Worm (Caenorhabditis elegans) whole organism, L3 larva: ENCODE results near the gene srg-4.

Experiments
- R02D3.7 ChIP-seq: fragments of 150-350 bp; optimal IDR thresholded peaks from 2 replicates; lab custom pipeline; 2014; ENCODE audit warnings: missing biosample characterization, missing genetic modification characterization
- aly-2 ChIP-seq: fragments of 150-350 bp; optimal IDR thresholded peaks from 2 replicates; lab custom pipeline; 2014; ENCODE audit warnings: missing biosample characterization, missing genetic modification characterization
- ceh-16 ChIP-seq: sonication (generic microtip); optimal IDR thresholded peaks from 2 replicates; lab custom pipeline; 2017; ENCODE audit warnings: missing biosample characterization, missing genetic modification characterization
- ceh-28 ChIP-seq: fragments of 150-350 bp; optimal IDR thresholded peaks from 2 replicates; lab custom pipeline; 2014; ENCODE audit warnings: missing biosample characterization, missing genetic modification reagents, missing genetic modification characterization
- ceh-9 ChIP-seq: sonication (generic microtip); optimal IDR thresholded peaks from 2 replicates; lab custom pipeline; 2018; ENCODE audit warnings: missing biosample characterization, missing genetic modification characterization
- daf-12 ChIP-seq: fragments of 150-350 bp; optimal IDR thresholded peaks from 2 replicates; lab custom pipeline; 2014; ENCODE audit warnings: missing biosample characterization, missing genetic modification reagents, missing genetic modification characterization
- egl-27 ChIP-seq: sonication (generic microtip); optimal IDR thresholded peaks from 4 replicates; lab custom pipeline; 2017; ENCODE audit warnings: missing biosample characterization, missing genetic modification reagents, missing genetic modification characterization
- elt-1 ChIP-seq: fragments of 150-350 bp; optimal IDR thresholded peaks from 2 replicates; lab custom pipeline; 2014; ENCODE audit warnings: missing biosample characterization, missing genetic modification characterization
- elt-2 ChIP-seq: sonication (generic microtip); optimal IDR thresholded peaks from 2 replicates; lab custom pipeline; 2016; ENCODE audit warnings: missing genetic modification reagents, mild to moderate bottlenecking, missing genetic modification characterization, missing compliant biosample characterization
- elt-3 ChIP-seq, 3 experiments: fragments of 150-350 bp in 1 of 3; sonication (generic microtip) in 2 of 3; optimal IDR thresholded peaks; 2 replicates in 2 of 3; 4 replicates in 1 of 3; lab custom pipeline; 2014 to 2017; ENCODE audit warnings: missing biosample characterization in 3 of 3, missing genetic modification characterization in 3 of 3
- eor-1 ChIP-seq, 2 experiments: fragments of 150-350 bp; optimal IDR thresholded peaks; 2 replicates each; lab custom pipeline; 2014 to 2018; ENCODE audit warnings: missing biosample characterization in 2 of 2, missing genetic modification characterization in 2 of 2
- fkh-10 ChIP-seq: sonication (generic microtip); optimal IDR thresholded peaks from 2 replicates; lab custom pipeline; 2017; ENCODE audit warnings: missing biosample characterization, missing genetic modification reagents, missing genetic modification characterization
- fkh-2 ChIP-seq: fragments of 150-350 bp; optimal IDR thresholded peaks from 2 replicates; lab custom pipeline; 2014; ENCODE audit warnings: missing biosample characterization, missing genetic modification reagents, missing genetic modification characterization
- fos-1 ChIP-seq: fragments of 150-350 bp; optimal IDR thresholded peaks from 2 replicates; lab custom pipeline; 2014; ENCODE audit warnings: missing biosample characterization, missing genetic modification characterization
- hmg-11 ChIP-seq: sonication (generic microtip); optimal IDR thresholded peaks from 2 replicates; lab custom pipeline; 2016; ENCODE audit warnings: missing genetic modification characterization, missing compliant biosample characterization
- lin-15B ChIP-seq: fragments of 150-350 bp; optimal IDR thresholded peaks from 2 replicates; lab custom pipeline; 2014; ENCODE audit warnings: missing biosample characterization, missing genetic modification characterization
- lin-39 ChIP-seq: fragments of 150-350 bp; optimal IDR thresholded peaks from 2 replicates; lab custom pipeline; 2018; ENCODE audit warnings: missing biosample characterization, missing genetic modification reagents, missing genetic modification characterization
- lsy-12 ChIP-seq: sonication (generic microtip); optimal IDR thresholded peaks from 2 replicates; lab custom pipeline; 2016; ENCODE audit warnings: mild to moderate bottlenecking, missing genetic modification characterization, missing compliant biosample characterization
- mdl-1 ChIP-seq: fragments of 150-350 bp; optimal IDR thresholded peaks from 2 replicates; lab custom pipeline; 2014; ENCODE audit warnings: missing biosample characterization, missing genetic modification characterization
- mml-1 ChIP-seq: fragments of 150-350 bp; sonication (generic microtip); optimal IDR thresholded peaks from 3 replicates; lab custom pipeline; 2014; ENCODE audit warnings: missing biosample characterization, missing genetic modification characterization
- nfya-1 ChIP-seq: sonication (generic microtip); optimal IDR thresholded peaks from 2 replicates; lab custom pipeline; 2017; ENCODE audit warnings: missing genetic modification characterization, mild to moderate bottlenecking, missing compliant biosample characterization, antibody characterized with exemption, moderate library complexity; ENCODE audit not compliant: insufficient read depth
- nhr-11 ChIP-seq: fragments of 150-350 bp; optimal IDR thresholded peaks from 2 replicates; lab custom pipeline; 2014; ENCODE audit warnings: missing biosample characterization, missing genetic modification characterization
- nhr-12 ChIP-seq: fragments of 150-350 bp; optimal IDR thresholded peaks from 2 replicates; lab custom pipeline; 2014; ENCODE audit warnings: missing biosample characterization, missing genetic modification characterization
- nhr-23 ChIP-seq: fragments of 150-350 bp; optimal IDR thresholded peaks from 2 replicates; lab custom pipeline; 2014; ENCODE audit warnings: missing biosample characterization, missing genetic modification reagents, missing genetic modification characterization
- nhr-25 ChIP-seq: sonication (generic microtip); optimal IDR thresholded peaks from 2 replicates; lab custom pipeline; 2017; ENCODE audit warnings: missing biosample characterization, missing genetic modification characterization
- nhr-28 ChIP-seq: fragments of 150-350 bp; optimal IDR thresholded peaks from 2 replicates; lab custom pipeline; 2014; ENCODE audit warnings: missing biosample characterization, missing genetic modification characterization
- nhr-43 ChIP-seq: sonication (generic microtip); optimal IDR thresholded peaks from 2 replicates; lab custom pipeline; 2016; ENCODE audit warnings: mild to moderate bottlenecking, missing genetic modification characterization, missing compliant biosample characterization; ENCODE audit not compliant: poor library complexity, severe bottlenecking
- nhr-67 ChIP-seq: fragments of 150-350 bp; optimal IDR thresholded peaks from 2 replicates; lab custom pipeline; 2014; ENCODE audit warnings: missing biosample characterization, missing genetic modification characterization
- nhr-76 ChIP-seq: fragments of 150-350 bp; sonication (generic microtip); optimal IDR thresholded peaks from 5 replicates; lab custom pipeline; 2014; ENCODE audit warnings: missing biosample characterization, missing genetic modification characterization
- pha-4 ChIP-seq: fragments of 150-350 bp; optimal IDR thresholded peaks from 2 replicates; lab custom pipeline; 2014; ENCODE audit warnings: missing biosample characterization, missing genetic modification reagents, missing genetic modification characterization
- pqm-1 ChIP-seq: fragments of 150-350 bp; optimal IDR thresholded peaks from 2 replicates; lab custom pipeline; 2017; ENCODE audit warnings: missing biosample characterization, missing genetic modification characterization, inconsistent platforms
- sea-2 ChIP-seq: fragments of 150-350 bp; sonication (generic microtip); optimal IDR thresholded peaks from 4 replicates; lab custom pipeline; 2014; ENCODE audit warnings: missing biosample characterization, missing genetic modification reagents, missing genetic modification characterization
- skn-1 ChIP-seq: fragments of 150-350 bp; optimal IDR thresholded peaks from 2 replicates; lab custom pipeline; 2014; ENCODE audit warnings: missing biosample characterization, missing genetic modification characterization
- snpc-4 ChIP-seq: fragments of 150-350 bp; optimal IDR thresholded peaks from 2 replicates; lab custom pipeline; 2014; ENCODE audit warnings: missing biosample characterization, missing genetic modification characterization
- tbx-2 ChIP-seq: sonication (generic microtip); optimal IDR thresholded peaks from 2 replicates; lab custom pipeline; 2016; ENCODE audit warnings: mild to moderate bottlenecking, missing genetic modification characterization, missing compliant biosample characterization
- unc-39 ChIP-seq: sonication (generic microtip); optimal IDR thresholded peaks from 4 replicates; lab custom pipeline; 2017; ENCODE audit warnings: missing biosample characterization, missing genetic modification characterization
- unc-62 ChIP-seq: fragments of 150-350 bp; sonication (generic microtip); optimal IDR thresholded peaks from 4 replicates; lab custom pipeline; 2014; ENCODE audit warnings: missing biosample characterization, missing genetic modification reagents, missing genetic modification characterization
- ztf-4 ChIP-seq: fragments of 150-350 bp; optimal IDR thresholded peaks from 2 replicates; lab custom pipeline; 2014; ENCODE audit warnings: missing biosample characterization, missing genetic modification characterization

The srg-4 gene

DNA sequence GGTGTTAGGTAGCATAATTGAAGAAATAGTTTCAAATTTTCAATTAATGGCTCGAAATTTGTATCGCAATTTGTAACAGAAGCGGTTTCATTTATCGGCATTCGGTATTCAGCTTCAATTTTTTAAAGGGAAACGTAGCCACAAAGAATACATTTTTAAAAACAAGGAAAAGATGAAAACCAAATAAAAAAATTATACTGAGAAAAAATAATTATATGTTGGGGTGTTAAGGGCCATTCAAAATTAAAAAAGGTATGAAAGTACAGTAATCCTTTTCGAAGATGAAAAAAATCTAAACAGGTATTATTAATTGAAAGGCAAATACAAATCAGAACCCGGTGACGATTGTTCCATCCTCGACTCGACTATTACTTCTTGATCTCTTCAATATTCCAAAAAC lies 3.6 kb downstream of the srg-4 start, which contains the start of gene srg-1:
srg-1 (minus strand) TSS at position 101 of the 400 bp plus-strand sequence.
- no peak for TF ChIP-seq hmg-11 (tag; lab: Kevin White, UChicago)
- no peak for TF ChIP-seq ceh-9
- no peak for TF ChIP-seq mdl-1
- no peak for TF ChIP-seq elt-2 (tag; lab: Kevin White, UChicago)
- no peak for TF ChIP-seq pha-4 (tag; lab: Kevin White, UChicago)
- TF ChIP-seq mml-1 (tag; lab: Kevin White, UChicago): no peak
- TF ChIP-seq lin-15B (tag; lab: Kevin White, UChicago): no peak
- no peak for TF ChIP-seq daf-12
- TF ChIP-seq nhr-11 (tag; lab: Kevin White, UChicago): no peak
- TF ChIP-seq R02D3.7: no peak
- no peak for TF ChIP-seq tbx-2 (tag; lab: Kevin White, UChicago)
- no peak for TF ChIP-seq elt-1 (tag; lab: Kevin White, UChicago)
- no peak for TF ChIP-seq sea-2 (GFP tag; lab: Kevin White, UChicago)
- no peak for TF ChIP-seq fos-1 (tag; lab: Kevin White, UChicago)
- TF ChIP-seq fkh-2 (tag; lab: Kevin White, UChicago): no peak

DNA sequence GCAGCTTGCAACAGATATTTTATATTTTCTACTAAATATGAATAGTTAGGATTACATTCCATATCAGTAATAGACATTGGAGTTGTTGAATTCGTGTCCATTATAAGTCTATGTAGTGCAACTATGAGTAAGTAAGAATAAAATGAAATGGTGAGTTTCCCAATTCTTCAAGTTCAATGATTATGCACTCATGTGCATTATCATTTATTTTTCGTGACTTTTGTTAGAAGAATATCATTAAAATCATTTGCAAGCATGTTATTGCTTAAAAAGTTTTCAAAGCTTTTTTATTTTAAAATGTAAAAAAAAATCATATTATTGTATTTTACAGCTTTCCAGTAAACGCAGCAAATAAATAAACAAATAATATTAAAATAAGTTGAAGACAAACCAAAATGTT lies 5.2 kb downstream of the srg-4 start, which contains the start of gene srg-9:
srg-9 (minus strand) TSS at position 101 of the 400 bp plus-strand sequence.
- TF ChIP-seq pqm-1 (tag; lab: Kevin White, UChicago) (no peak), hmg-11 (tag; lab: Kevin White, UChicago) (no peak), lin-39 (tag; lab: Kevin White, UChicago) (no peak), skn-1 (tag; lab: Kevin White, UChicago) (no peak)

DNA sequence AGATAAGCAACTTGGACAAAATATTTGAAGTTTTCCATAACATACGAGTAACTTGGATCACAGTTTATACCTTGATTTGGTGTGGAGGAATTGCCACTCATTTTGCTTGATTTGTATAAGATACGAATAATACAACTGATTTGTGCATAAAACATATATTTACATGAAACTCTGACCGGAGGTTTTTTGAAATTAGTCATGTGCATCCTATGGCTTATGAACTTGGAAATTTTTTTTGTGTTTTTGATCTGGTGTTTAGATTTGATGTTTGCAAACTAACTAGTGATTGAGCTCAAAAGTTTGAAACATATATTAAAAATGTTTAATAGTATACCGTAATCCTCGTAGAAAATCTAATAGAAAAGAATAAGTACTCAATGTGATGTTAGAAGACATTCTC lies 7.1 kb downstream of the srg-4 start, which contains the start of gene srg-8:
srg-8 (minus strand) TSS at position 101 of the 400 bp plus-strand sequence.
- no peak for TF ChIP-seq egl-27 (tag; lab: Kevin White, UChicago)
- TF ChIP-seq nhr-11 (tag; lab: Kevin White, UChicago): no peak
- TF ChIP-seq ztf-4 (tag; lab: Kevin White, UChicago): no peak
- TF ChIP-seq nfya-1: no peak
- TF ChIP-seq nhr-76 (tag; lab: Kevin White, UChicago): no peak
- TF ChIP-seq elt-3 (tag; optimal IDR thresholded peaks at IDR 0.05; lab: Kevin White, UChicago): no peak
- no peak for TF ChIP-seq eor-1 (tag; optimal IDR thresholded peaks at IDR 0.05; lab: Kevin White, UChicago)
- no peak for TF ChIP-seq hmg-11 (tag; lab: Kevin White, UChicago)
- TF ChIP-seq lsy-12: no peak
- TF ChIP-seq ceh-16 (tag; lab: Kevin White, UChicago): no peak
- TF ChIP-seq nhr-23 (tag; lab: Kevin White, UChicago): no peak
- TF ChIP-seq nhr-25: no peak
- TF ChIP-seq elt-2 (tag; lab: Kevin White, UChicago): no peak
- TF ChIP-seq fkh-2 (tag; lab: Kevin White, UChicago): no peak
- no peak for TF ChIP-seq unc-62 (GFP tag; lab: Kevin White, UChicago)
- no peak for TF ChIP-seq sea-2 (GFP tag; lab: Kevin White, UChicago)
- TF ChIP-seq tbx-2 (tag; lab: Kevin White, UChicago): no peak
- TF ChIP-seq mdl-1: no peak

DNA sequence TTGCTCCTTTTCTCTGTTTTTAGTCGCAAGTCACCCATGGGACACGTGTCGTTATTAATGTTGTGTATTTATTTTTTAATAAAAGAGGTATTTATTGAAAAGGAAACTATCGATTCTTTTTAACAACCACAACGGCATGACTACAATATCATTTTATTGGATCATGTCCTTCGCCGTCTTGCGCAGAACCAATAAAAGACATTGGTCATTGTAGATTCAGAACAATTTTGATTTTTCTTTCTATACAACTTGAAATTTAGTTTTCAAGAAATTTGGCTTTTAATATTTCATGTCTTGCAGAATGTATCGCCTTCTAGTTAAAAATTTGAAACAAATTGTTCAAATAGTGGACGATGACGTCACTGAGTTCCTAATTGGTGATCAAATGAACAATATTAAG lies 10.4 kb downstream of the srg-4 start, which contains the start of gene amdh-1:
amdh-1 (plus strand) TSS at position 301 of the 400 bp plus-strand sequence.
- TF ChIP-seq nhr-67 (tag; lab: Kevin White, UChicago) (no peak), ceh-9 (no peak), snpc-4 (no peak), ceh-16 (tag; lab: Kevin White, UChicago) (no peak), nhr-76 (tag; lab: Kevin White, UChicago) (no peak)

DNA sequence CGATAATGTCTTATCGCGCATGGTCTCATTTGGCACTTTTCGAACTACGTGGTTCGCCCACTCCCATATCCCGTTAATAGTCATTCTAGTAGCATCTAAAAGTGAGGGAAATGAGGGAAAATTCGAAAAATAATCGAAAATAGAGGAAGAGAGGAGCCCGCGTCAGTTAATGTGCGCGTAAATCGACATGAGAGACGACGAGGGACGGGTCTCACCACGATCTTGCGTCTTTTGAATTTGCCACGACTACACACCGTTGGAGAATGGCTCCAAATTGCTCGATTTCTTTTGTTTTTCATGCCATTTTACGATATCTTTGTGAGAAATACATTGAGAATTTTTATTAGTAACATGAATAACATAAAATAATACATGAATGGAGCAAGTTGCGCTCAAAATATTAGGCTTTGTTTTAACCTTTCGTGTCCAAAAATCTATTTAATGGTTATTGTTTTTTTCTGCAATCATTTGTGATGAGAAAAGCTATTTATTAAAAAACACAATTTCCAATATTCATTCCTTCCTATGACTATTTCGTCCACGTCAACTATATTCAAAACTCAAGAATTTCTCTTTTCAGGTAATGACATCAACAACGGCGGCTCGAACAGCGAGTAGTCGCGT lies 13.7 kb downstream of the srg-4 start, which contains the start of the genes gen-1 and stt-3:
gen-1 (minus strand) TSS at position 95 of the 624 bp plus-strand sequence.
stt-3 (plus strand) TSS at position 574 of the 624 bp plus-strand sequence.
- TF ChIP-seq tbx-2 (tag; lab: Kevin White, UChicago): no peak
- no peak for TF ChIP-seq nhr-43 (tag; lab: Kevin White, UChicago)
- TF ChIP-seq fos-1 (tag; lab: Kevin White, UChicago): no peak
- no peak for TF ChIP-seq mdl-1
- no peak for TF ChIP-seq nhr-76 (tag; lab: Kevin White, UChicago)
- no peak for TF ChIP-seq unc-39 (tag; lab: Kevin White, UChicago)
- TF ChIP-seq nhr-25: no peak
- no peak for TF ChIP-seq skn-1 (tag; lab: Kevin White, UChicago)
- TF ChIP-seq ceh-28 (tag; lab: Kevin White, UChicago): no peak
- peak; percentile 12 for TF ChIP-seq elt-2 (tag; lab: Kevin White, UChicago)
- no peak for TF ChIP-seq fkh-10 (GFP tag; lab: Kevin White, UChicago)
- no peak for TF ChIP-seq ceh-16 (tag; lab: Kevin White, UChicago)
- TF ChIP-seq nhr-28 (tag; lab: Kevin White, UChicago): no peak
- TF ChIP-seq elt-3 (tag; optimal IDR thresholded peaks at IDR 0.05; lab: Kevin White, UChicago): no peak
- peak; percentile 62 for TF ChIP-seq lin-15B (tag; lab: Kevin White, UChicago)
- no peak for TF ChIP-seq ztf-4 (tag; lab: Kevin White, UChicago)
- TF ChIP-seq R02D3.7: peak; percentile 80
- TF ChIP-seq eor-1 (tag; optimal IDR thresholded peaks at IDR 0.05; lab: Kevin White, UChicago): no peak
- no peak for TF ChIP-seq pha-4 (tag; lab: Kevin White, UChicago)
- TF ChIP-seq nhr-12 (tag; lab: Kevin White, UChicago): no peak
- no peak for TF ChIP-seq aly-2 (tag; lab: Kevin White, UChicago)
- peak; percentile 69 for TF ChIP-seq lin-39 (tag; lab: Kevin White, UChicago)
- no peak for TF ChIP-seq daf-12
